Fruit fly (Drosophila melanogaster): ENCODE data around the gene CG10748.

dm6 chr3L:13015823-13016465 lies 43.8 kb upstream of the CG10748 start, which contains the start of gene CG11267:
- TF ChIP-seq Jra (GFP tag; optimal IDR thresholded peaks at IDR 0.05) (no peak), lola (GFP tag; optimal IDR thresholded peaks at IDR 0.05) (no peak)
